Worm (Caenorhabditis elegans): ENCODE data around the gene ppm-1.A.

- TF ChIP-seq fos-1 (tag; optimal IDR thresholded peaks at IDR 0.05): no peak
- no peak for TF ChIP-seq lin-39 (tag; optimal IDR thresholded peaks at IDR 0.05)
- no peak for TF ChIP-seq mml-1 (tag; optimal IDR thresholded peaks at IDR 0.05)
- TF ChIP-seq ama-1 (optimal IDR thresholded peaks at IDR 0.05): no peak
- peak; percentile 83 for TF ChIP-seq pqm-1 (tag; optimal IDR thresholded peaks at IDR 0.05)
- TF ChIP-seq egl-27 (tag; optimal IDR thresholded peaks at IDR 0.05): no peak
- TF ChIP-seq snpc-4 (tag; optimal IDR thresholded peaks at IDR 0.05): no peak
- TF ChIP-seq ztf-4 (tag; optimal IDR thresholded peaks at IDR 0.05): no peak
- TF ChIP-seq daf-12 (tag; optimal IDR thresholded peaks at IDR 0.05): no peak
- no peak for TF ChIP-seq eor-1 (tag; optimal IDR thresholded peaks at IDR 0.05)
- TF ChIP-seq pha-4 (tag; optimal IDR thresholded peaks at IDR 0.05): no peak
- TF ChIP-seq nfya-1 (tag; optimal IDR thresholded peaks at IDR 0.05; ENCODE audit: insufficient read depth): no peak
- no peak for TF ChIP-seq nhr-237 (tag; optimal IDR thresholded peaks at IDR 0.05)
Observed at ce11 chrV:10493150-10493549, 43.0 kb downstream of the ppm-1.A start, which contains the start of gene ugt-33.
